Fruit fly (Drosophila melanogaster): ENCODE data around the gene AhcyL1.

The AhcyL1 gene

dm6 chr3L:2801376-2801775 lies 29.3 kb upstream of the AhcyL1 start:
- TF ChIP-seq psq (optimal IDR thresholded peaks at IDR 0.05) (no peak), pan (optimal IDR thresholded peaks at IDR 0.05) (no peak), EcR (GFP tag; optimal IDR thresholded peaks at IDR 0.05) (no peak), Dll (optimal IDR thresholded peaks at IDR 0.05) (no peak), usp (GFP tag; optimal IDR thresholded peaks at IDR 0.05) (no peak), CG8478 (optimal IDR thresholded peaks at IDR 0.05) (no peak)

- TF ChIP-seq usp (GFP tag; optimal IDR thresholded peaks at IDR 0.05) (no peak), CG8478 (optimal IDR thresholded peaks at IDR 0.05) (no peak), EcR (GFP tag; optimal IDR thresholded peaks at IDR 0.05) (no peak), Dll (optimal IDR thresholded peaks at IDR 0.05) (no peak), pan (optimal IDR thresholded peaks at IDR 0.05) (no peak), psq (optimal IDR thresholded peaks at IDR 0.05) (no peak)
Measured at dm6 chr3L:2800329-2800728, 28.2 kb upstream of the AhcyL1 start.

- TF ChIP-seq psq (optimal IDR thresholded peaks at IDR 0.05): no peak
- TF ChIP-seq pan (optimal IDR thresholded peaks at IDR 0.05): no peak
- TF ChIP-seq Dll (optimal IDR thresholded peaks at IDR 0.05): no peak
- TF ChIP-seq usp (GFP tag; optimal IDR thresholded peaks at IDR 0.05): no peak
- no peak for TF ChIP-seq EcR (GFP tag; optimal IDR thresholded peaks at IDR 0.05)
- no peak for TF ChIP-seq CG8478 (optimal IDR thresholded peaks at IDR 0.05)
Measured at dm6 chr3L:2799110-2799618, 27.0 kb upstream of the AhcyL1 start.

dm6 chr3L:2798463-2798993 lies 26.4 kb upstream of the AhcyL1 start:
- TF ChIP-seq pan (optimal IDR thresholded peaks at IDR 0.05) (no peak), Dll (optimal IDR thresholded peaks at IDR 0.05) (no peak), psq (optimal IDR thresholded peaks at IDR 0.05) (no peak), CG8478 (optimal IDR thresholded peaks at IDR 0.05) (no peak), EcR (GFP tag; optimal IDR thresholded peaks at IDR 0.05) (no peak), usp (GFP tag; optimal IDR thresholded peaks at IDR 0.05) (no peak)

dm6 chr3L:2796242-2796641 lies 24.1 kb upstream of the AhcyL1 start:
- no peak for TF ChIP-seq psq (optimal IDR thresholded peaks at IDR 0.05)
- no peak for TF ChIP-seq Dll (optimal IDR thresholded peaks at IDR 0.05)

dm6 chr3L:2795363-2795957 lies 23.3 kb upstream of the AhcyL1 start:
- TF ChIP-seq usp (GFP tag; optimal IDR thresholded peaks at IDR 0.05): no peak
- TF ChIP-seq Dll (optimal IDR thresholded peaks at IDR 0.05): no peak
- TF ChIP-seq psq (optimal IDR thresholded peaks at IDR 0.05): no peak
- TF ChIP-seq EcR (GFP tag; optimal IDR thresholded peaks at IDR 0.05): no peak
- TF ChIP-seq pan (optimal IDR thresholded peaks at IDR 0.05): no peak
- no peak for TF ChIP-seq CG8478 (optimal IDR thresholded peaks at IDR 0.05)

- TF ChIP-seq EcR (GFP tag; optimal IDR thresholded peaks at IDR 0.05) (no peak), usp (GFP tag; optimal IDR thresholded peaks at IDR 0.05) (no peak), CG8478 (optimal IDR thresholded peaks at IDR 0.05) (no peak), Dll (optimal IDR thresholded peaks at IDR 0.05) (no peak), pan (optimal IDR thresholded peaks at IDR 0.05) (no peak), psq (optimal IDR thresholded peaks at IDR 0.05) (no peak)
Measured at dm6 chr3L:2785941-2786340, 13.8 kb upstream of the AhcyL1 start.

- no peak for TF ChIP-seq CG8478 (optimal IDR thresholded peaks at IDR 0.05)
Measured at dm6 chr3L:2782678-2783027, 10.5 kb upstream of the AhcyL1 start.

dm6 chr3L:2781991-2782677 lies 10.0 kb upstream of the AhcyL1 start, which contains the start of gene Pgant6:
Pgant6 (plus strand) TSS chr3L:2782255.
- TF ChIP-seq EcR (GFP tag; optimal IDR thresholded peaks at IDR 0.05): no peak
- no peak for TF ChIP-seq usp (GFP tag; optimal IDR thresholded peaks at IDR 0.05)
- TF ChIP-seq Dll (optimal IDR thresholded peaks at IDR 0.05): no peak
- no peak for TF ChIP-seq CG8478 (optimal IDR thresholded peaks at IDR 0.05)
- TF ChIP-seq pan (optimal IDR thresholded peaks at IDR 0.05): no peak
- no peak for TF ChIP-seq psq (optimal IDR thresholded peaks at IDR 0.05)

- TF ChIP-seq CG8478 (optimal IDR thresholded peaks at IDR 0.05) (no peak), pan (optimal IDR thresholded peaks at IDR 0.05) (no peak), EcR (GFP tag; optimal IDR thresholded peaks at IDR 0.05) (no peak), Dll (optimal IDR thresholded peaks at IDR 0.05) (no peak), usp (GFP tag; optimal IDR thresholded peaks at IDR 0.05) (no peak), psq (optimal IDR thresholded peaks at IDR 0.05) (no peak)
Measured at dm6 chr3L:2780711-2781110, 8.6 kb upstream of the AhcyL1 start, which contains the start of gene mRpS35. mRpS35 (plus strand) TSS chr3L:2780899.

- no peak for TF ChIP-seq usp (GFP tag; optimal IDR thresholded peaks at IDR 0.05)
- TF ChIP-seq pan (optimal IDR thresholded peaks at IDR 0.05): peak; percentile 87
- TF ChIP-seq CG8478 (optimal IDR thresholded peaks at IDR 0.05): no peak
- no peak for TF ChIP-seq psq (optimal IDR thresholded peaks at IDR 0.05)
- TF ChIP-seq Dll (optimal IDR thresholded peaks at IDR 0.05): no peak
- no peak for TF ChIP-seq EcR (GFP tag; optimal IDR thresholded peaks at IDR 0.05)
Measured at dm6 chr3L:2773968-2774461, 1.9 kb upstream of the AhcyL1 start, which contains the start of the genes CG12093 and Atg2. CG12093 (minus strand) TSS chr3L:2774007. Atg2 (plus strand) TSS chr3L:2774338.
